Fruit fly (Drosophila melanogaster) whole organism, prepupa: ENCODE results near the gene bb8.
A peak's percentile ranks its signal among the peaks of the same experiment; 100 is the strongest.

Source experiments
- CG10669 ChIP-seq: fragments of 200-800 bp; sonication (Bioruptor generic); optimal IDR thresholded peaks from 3 replicates; lab custom pipeline; 2018; ENCODE audit warnings: missing biosample characterization, mild to moderate bottlenecking, missing genetic modification characterization, moderate library complexity
- CG11762 ChIP-seq: fragments of 200-800 bp; sonication (Bioruptor generic); optimal IDR thresholded peaks from 3 replicates; lab custom pipeline; 2016; ENCODE audit warnings: missing biosample characterization, missing genetic modification characterization; ENCODE audit not compliant: insufficient read depth
- CG15336 ChIP-seq: fragments of 200-800 bp; sonication (Bioruptor generic); IDR thresholded peaks from 2 replicates; pipeline ENCODE4 v1.3.6; 2022; ENCODE audit warnings: missing biosample characterization, missing genetic modification characterization
- CG1621 ChIP-seq: fragments of 200-800 bp; sonication (Bioruptor generic); optimal IDR thresholded peaks from 3 replicates; lab custom pipeline; 2018; ENCODE audit warnings: missing biosample characterization, mild to moderate bottlenecking, missing genetic modification characterization
- CG16779 ChIP-seq: fragments of 200-800 bp; sonication (Bioruptor generic); optimal IDR thresholded peaks from 3 replicates; lab custom pipeline; 2017; ENCODE audit warnings: missing biosample characterization, mild to moderate bottlenecking, missing genetic modification characterization
- CG3032 ChIP-seq: fragments of 200-800 bp; optimal IDR thresholded peaks from 2 replicates; lab custom pipeline; 2019; ENCODE audit warnings: missing biosample characterization, mild to moderate bottlenecking, missing genetic modification characterization, moderate library complexity
- CG31627 ChIP-seq: fragments of 200-800 bp; sonication (Bioruptor generic); optimal IDR thresholded peaks from 3 replicates; lab custom pipeline; 2016; ENCODE audit warnings: missing biosample characterization, missing genetic modification characterization
- CG6163 ChIP-seq: fragments of 200-800 bp; sonication (Bioruptor generic); IDR thresholded peaks from 3 replicates; pipeline ENCODE4 v1.3.6; 2022; ENCODE audit warnings: missing biosample characterization, missing genetic modification characterization
- CG6276 ChIP-seq: fragments of 200-800 bp; sonication (Bioruptor generic); optimal IDR thresholded peaks from 2 replicates; lab custom pipeline; 2017; ENCODE audit warnings: missing biosample characterization, mild to moderate bottlenecking, missing genetic modification characterization
- CG6792 ChIP-seq: fragments of 200-800 bp; sonication (Bioruptor generic); optimal IDR thresholded peaks from 3 replicates; lab custom pipeline; 2016; ENCODE audit warnings: missing biosample characterization, missing genetic modification characterization
- CG7368 ChIP-seq: fragments of 200-800 bp; sonication (Bioruptor generic); optimal IDR thresholded peaks from 3 replicates; lab custom pipeline; 2016; ENCODE audit warnings: missing biosample characterization, missing genetic modification characterization
- CG8119 ChIP-seq: fragments of 200-800 bp; sonication (Bioruptor generic); IDR thresholded peaks from 3 replicates; pipeline ENCODE4 v1.3.6; 2022; ENCODE audit warnings: missing biosample characterization, missing genetic modification characterization
- CG8319 ChIP-seq: fragments of 200-800 bp; sonication (Bioruptor generic); optimal IDR thresholded peaks from 3 replicates; lab custom pipeline; 2016; ENCODE audit warnings: missing biosample characterization, missing genetic modification characterization
- CG8632 ChIP-seq: fragments of 200-800 bp; sonication (Bioruptor generic); optimal IDR thresholded peaks from 3 replicates; lab custom pipeline; 2016; ENCODE audit warnings: missing biosample characterization, missing genetic modification characterization
- CG9139 ChIP-seq: fragments of 200-800 bp; sonication (Bioruptor generic); optimal IDR thresholded peaks from 3 replicates; lab custom pipeline; 2017; ENCODE audit warnings: missing biosample characterization, mild to moderate bottlenecking, missing genetic modification characterization
- Eip93F ChIP-seq: fragments of 200-800 bp; sonication (Bioruptor generic); optimal IDR thresholded peaks from 2 replicates; lab custom pipeline; 2016; ENCODE audit warnings: missing biosample characterization, mild to moderate bottlenecking, missing genetic modification characterization
- Ets96B ChIP-seq: fragments of 200-800 bp; optimal IDR thresholded peaks from 2 replicates; lab custom pipeline; 2019; ENCODE audit warnings: missing biosample characterization, mild to moderate bottlenecking, missing genetic modification characterization, moderate library complexity
- Gug ChIP-seq: fragments of 200-800 bp; sonication (Bioruptor generic); IDR thresholded peaks from 2 replicates; pipeline ENCODE4 v1.3.6; 2022; ENCODE audit warnings: missing biosample characterization, missing genetic modification characterization
- Hr39 ChIP-seq: fragments of 200-800 bp; sonication (Bioruptor generic); optimal IDR thresholded peaks from 2 replicates; lab custom pipeline; 2016; ENCODE audit warnings: missing biosample characterization, missing genetic modification characterization
- Hr4 ChIP-seq: fragments of 200-800 bp; sonication (Bioruptor generic); optimal IDR thresholded peaks from 3 replicates; lab custom pipeline; 2016; ENCODE audit warnings: missing biosample characterization, missing genetic modification characterization
- Met ChIP-seq: fragments of 200-800 bp; sonication (Bioruptor generic); optimal IDR thresholded peaks from 3 replicates; lab custom pipeline; 2016; ENCODE audit warnings: missing biosample characterization, missing genetic modification characterization
- OdsH ChIP-seq: fragments of 200-800 bp; sonication (Bioruptor generic); optimal IDR thresholded peaks from 3 replicates; lab custom pipeline; 2016; ENCODE audit warnings: missing biosample characterization, missing genetic modification characterization
- Smox ChIP-seq: fragments of 200-800 bp; sonication (Bioruptor generic); optimal IDR thresholded peaks from 3 replicates; lab custom pipeline; 2016; ENCODE audit warnings: missing biosample characterization, missing genetic modification characterization
- Sox102F ChIP-seq: fragments of 200-800 bp; sonication (Bioruptor generic); optimal IDR thresholded peaks from 2 replicates; lab custom pipeline; 2016; ENCODE audit warnings: missing biosample characterization, mild to moderate bottlenecking, missing genetic modification characterization
- achi ChIP-seq: fragments of 200-800 bp; sonication (Bioruptor generic); optimal IDR thresholded peaks from 3 replicates; lab custom pipeline; 2016; ENCODE audit warnings: missing biosample characterization, missing genetic modification characterization
- acj6 ChIP-seq: fragments of 200-800 bp; sonication (Bioruptor generic); optimal IDR thresholded peaks from 3 replicates; lab custom pipeline; 2016; ENCODE audit warnings: missing biosample characterization, missing genetic modification characterization
- cyc ChIP-seq: fragments of 200-800 bp; sonication (Bioruptor generic); optimal IDR thresholded peaks from 3 replicates; lab custom pipeline; 2016; ENCODE audit warnings: missing biosample characterization, missing genetic modification characterization
- dac ChIP-seq: fragments of 200-800 bp; sonication (Bioruptor generic); optimal IDR thresholded peaks from 2 replicates; lab custom pipeline; 2017; ENCODE audit warnings: missing biosample characterization, mild to moderate bottlenecking, missing genetic modification characterization
- dsx ChIP-seq: fragments of 200-800 bp; optimal IDR thresholded peaks from 3 replicates; lab custom pipeline; 2019; ENCODE audit warnings: missing biosample characterization, mild to moderate bottlenecking, missing genetic modification characterization, moderate library complexity; ENCODE audit not compliant: poor library complexity, severe bottlenecking
- esn ChIP-seq: fragments of 200-800 bp; sonication (Bioruptor generic); optimal IDR thresholded peaks from 2 replicates; lab custom pipeline; 2016; ENCODE audit warnings: missing biosample characterization, mild to moderate bottlenecking, missing genetic modification characterization, moderate library complexity
- fd59A ChIP-seq: fragments of 200-800 bp; sonication (Bioruptor generic); optimal IDR thresholded peaks from 2 replicates; lab custom pipeline; 2017; ENCODE audit warnings: missing biosample characterization, mild to moderate bottlenecking, missing genetic modification characterization, missing genetic modification reagents
- fkh ChIP-seq: fragments of 200-800 bp; sonication (Bioruptor generic); optimal IDR thresholded peaks from 3 replicates; lab custom pipeline; 2017; ENCODE audit warnings: missing biosample characterization, mild to moderate bottlenecking, missing genetic modification characterization, moderate library complexity
- lz ChIP-seq: fragments of 200-800 bp; sonication (Bioruptor generic); optimal IDR thresholded peaks from 3 replicates; lab custom pipeline; 2016; ENCODE audit warnings: missing biosample characterization, missing genetic modification characterization
- net ChIP-seq: fragments of 200-800 bp; sonication (Bioruptor generic); optimal IDR thresholded peaks from 3 replicates; lab custom pipeline; 2016; ENCODE audit warnings: missing biosample characterization, missing genetic modification characterization
- salr ChIP-seq, 2 experiments: fragments of 200-800 bp; sonication (Bioruptor generic); optimal IDR thresholded peaks; 3 replicates each; lab custom pipeline; 2016 to 2018; ENCODE audit warnings: missing biosample characterization in 2 of 2, missing genetic modification characterization in 2 of 2, mild to moderate bottlenecking in 1 of 2
- spab ChIP-seq: fragments of 200-800 bp; sonication (Bioruptor generic); optimal IDR thresholded peaks from 2 replicates; lab custom pipeline; 2017; ENCODE audit warnings: missing biosample characterization, mild to moderate bottlenecking, missing genetic modification characterization, missing genetic modification reagents
- ss ChIP-seq, 2 experiments: fragments of 200-800 bp; sonication (Bioruptor generic); optimal IDR thresholded peaks; 2 replicates in 1 of 2; 3 replicates in 1 of 2; lab custom pipeline; 2017 to 2018; ENCODE audit warnings: mild to moderate bottlenecking in 2 of 2, missing biosample characterization in 2 of 2, missing genetic modification characterization in 2 of 2, moderate library complexity in 1 of 2
- svp ChIP-seq: fragments of 200-800 bp; sonication (Bioruptor generic); peaks from one replicate; lab custom pipeline; 2016; ENCODE audit warnings: missing biosample characterization, missing genetic modification characterization
- topi ChIP-seq: fragments of 200-800 bp; sonication (Bioruptor generic); optimal IDR thresholded peaks from 3 replicates; lab custom pipeline; 2016; ENCODE audit warnings: missing biosample characterization, missing genetic modification characterization
- vri ChIP-seq: fragments of 200-800 bp; sonication (Bioruptor generic); optimal IDR thresholded peaks from 3 replicates; lab custom pipeline; 2016; ENCODE audit warnings: missing biosample characterization, mild to moderate bottlenecking, missing genetic modification characterization

bb8 gene

dm6 chr3R:23323639-23324350, 33.8 kb upstream of the bb8 start (continued):
- TF ChIP-seq CG31627 (GFP tag; lab: Kevin White, UChicago) (no peak), CG16779 (tag; lab: Kevin White, UChicago) (no peak), esn (GFP tag; lab: Kevin White, UChicago) (no peak), CG8632 (no peak), Eip93F (GFP tag; lab: Kevin White, UChicago) (no peak), CG7368 (GFP tag; lab: Kevin White, UChicago) (no peak), lz (GFP tag; lab: Kevin White, UChicago) (no peak), CG9139 (GFP tag; lab: Kevin White, UChicago) (no peak), Sox102F (GFP tag; lab: Kevin White, UChicago) (no peak), Gug (GFP tag; lab: Robert Waterston, UW) (no peak), achi (GFP tag; lab: Kevin White, UChicago) (no peak), CG3032 (tag; lab: Kevin White, UChicago) (no peak), Hr4 (peak; percentile 70), Ets96B (tag; lab: Kevin White, UChicago) (no peak), CG6276 (GFP tag; lab: Kevin White, UChicago) (peak; percentile 33), dac (GFP tag; lab: Kevin White, UChicago) (peak; percentile 32), Hr39 (no peak), acj6 (GFP tag; lab: Kevin White, UChicago) (peak; percentile 4), CG1621 (tag; lab: Kevin White, UChicago) (no peak), CG6163 (GFP tag; lab: Robert Waterston, UW) (no peak), vri (no peak), Smox (GFP tag; lab: Kevin White, UChicago) (no peak), OdsH (GFP tag; lab: Kevin White, UChicago) (no peak), CG8319 (GFP tag; lab: Kevin White, UChicago) (no peak), Met (GFP tag; lab: Kevin White, UChicago) (no peak), net (no peak), topi (GFP tag; lab: Kevin White, UChicago) (no peak), CG11762 (GFP tag; lab: Kevin White, UChicago) (no peak), ss (GFP tag; optimal IDR thresholded peaks at IDR 0.05; lab: Kevin White, UChicago) (peak in 1 of 2 experiments; percentile 19), svp (GFP tag; lab: Kevin White, UChicago) (no peak), salr (GFP tag; optimal IDR thresholded peaks at IDR 0.05; lab: Kevin White, UChicago) (peak in 1 of 2 experiments; percentile 44)

- TF ChIP-seq CG6276 (GFP tag; lab: Kevin White, UChicago) = no peak
- TF ChIP-seq CG31627 (GFP tag; lab: Kevin White, UChicago) = no peak
- TF ChIP-seq CG6792 (GFP tag; lab: Kevin White, UChicago) = no peak
- no peak for TF ChIP-seq CG3032 (tag; lab: Kevin White, UChicago)
- TF ChIP-seq CG6163 (GFP tag; lab: Robert Waterston, UW) = no peak
- no peak for TF ChIP-seq dsx
- no peak for TF ChIP-seq CG11762 (GFP tag; lab: Kevin White, UChicago)
- TF ChIP-seq cyc (GFP tag; lab: Kevin White, UChicago) = no peak
- no peak for TF ChIP-seq fkh (GFP tag; lab: Kevin White, UChicago)
- TF ChIP-seq ss (GFP tag; optimal IDR thresholded peaks at IDR 0.05; lab: Kevin White, UChicago) = no peak
- no peak for TF ChIP-seq CG10669 (GFP tag; lab: Kevin White, UChicago)
- no peak for TF ChIP-seq CG8119 (GFP tag; lab: Robert Waterston, UW)
- TF ChIP-seq Eip93F (GFP tag; lab: Kevin White, UChicago) = no peak
- TF ChIP-seq OdsH (GFP tag; lab: Kevin White, UChicago) = no peak
- no peak for TF ChIP-seq fd59A (GFP tag; lab: Kevin White, UChicago)
- no peak for TF ChIP-seq spab (GFP tag; lab: Kevin White, UChicago)
- no peak for TF ChIP-seq svp (GFP tag; lab: Kevin White, UChicago)
- no peak for TF ChIP-seq CG15336 (GFP tag; lab: Robert Waterston, UW)
- no peak for TF ChIP-seq Hr4
These were observed 30.3 kb upstream of the bb8 start for dm6 chr3R:23320251-23320650.
